Fruit fly (Drosophila melanogaster) whole organism, embryonic: ENCODE measurements around the gene Grip84.

Source experiments
- Adf1 ChIP-seq: fragments of 200-800 bp; sonication (Bioruptor generic); IDR thresholded peaks from 2 replicates; pipeline ENCODE4 v1.3.6; 2022; ENCODE audit warnings: missing biosample characterization, missing genetic modification characterization
- Bteb2 ChIP-seq: fragments of 200-800 bp; sonication (Bioruptor generic); optimal IDR thresholded peaks from 2 replicates; lab custom pipeline; 2016; ENCODE audit warnings: missing biosample characterization, missing genetic modification characterization
- CG11093 ChIP-seq: fragments of 200-800 bp; sonication (Bioruptor generic); IDR thresholded peaks from 3 replicates; pipeline ENCODE4 v1.3.6; 2022; ENCODE audit warnings: missing biosample characterization, missing genetic modification characterization
- CG12071 ChIP-seq: fragments of 200-800 bp; sonication (Bioruptor generic); optimal IDR thresholded peaks from 3 replicates; lab custom pipeline; 2018; ENCODE audit warnings: missing biosample characterization, mild to moderate bottlenecking, missing genetic modification characterization
- CG1529 ChIP-seq: fragments of 200-800 bp; sonication (Bioruptor generic); optimal IDR thresholded peaks from 3 replicates; lab custom pipeline; 2018; ENCODE audit warnings: missing biosample characterization, missing genetic modification characterization
- CG1792 ChIP-seq: fragments of 200-800 bp; sonication (Bioruptor generic); optimal IDR thresholded peaks from 2 replicates; lab custom pipeline; 2016; ENCODE audit warnings: missing biosample characterization, missing genetic modification characterization
- CG2120 ChIP-seq: fragments of 200-800 bp; sonication (Bioruptor generic); optimal IDR thresholded peaks from 3 replicates; lab custom pipeline; 2016; ENCODE audit warnings: missing biosample characterization, missing genetic modification characterization
- CG2129 ChIP-seq: fragments of 200-800 bp; sonication (Bioruptor generic); IDR thresholded peaks from 2 replicates; pipeline ENCODE4 v1.3.6; 2022; ENCODE audit warnings: missing biosample characterization, missing genetic modification characterization; ENCODE audit not compliant: partially characterized antibody
- CG2202 ChIP-seq: fragments of 200-800 bp; sonication (Bioruptor generic); optimal IDR thresholded peaks from 2 replicates; lab custom pipeline; 2018; ENCODE audit warnings: missing biosample characterization, mild to moderate bottlenecking, missing genetic modification characterization
- CG2889 ChIP-seq: fragments of 200-800 bp; sonication (Bioruptor generic); IDR thresholded peaks from 3 replicates; pipeline ENCODE4 v1.3.6; 2022; ENCODE audit warnings: missing biosample characterization, missing genetic modification characterization
- CG30020 ChIP-seq: fragments of 200-800 bp; optimal IDR thresholded peaks from 2 replicates; lab custom pipeline; 2019; ENCODE audit warnings: missing biosample characterization, mild to moderate bottlenecking, missing genetic modification characterization, moderate library complexity
- CG3163 ChIP-seq: fragments of 200-800 bp; sonication (Bioruptor generic); optimal IDR thresholded peaks from 3 replicates; lab custom pipeline; 2016; ENCODE audit warnings: missing biosample characterization, missing genetic modification characterization
- CG4360 ChIP-seq: fragments of 200-800 bp; sonication (Bioruptor generic); IDR thresholded peaks from 2 replicates; pipeline ENCODE4 v1.3.6; 2022; ENCODE audit warnings: missing biosample characterization, missing genetic modification characterization
- CG6175 ChIP-seq: fragments of 200-800 bp; sonication (Bioruptor generic); IDR thresholded peaks from 3 replicates; pipeline ENCODE4 v1.3.6; 2022; ENCODE audit warnings: missing biosample characterization, missing genetic modification characterization
- CG7357 ChIP-seq: fragments of 200-800 bp; sonication (Bioruptor generic); IDR thresholded peaks from 3 replicates; pipeline ENCODE4 v1.3.6; 2022; ENCODE audit warnings: missing biosample characterization, missing genetic modification characterization
- CG8388 ChIP-seq: fragments of 200-800 bp; sonication (Bioruptor generic); optimal IDR thresholded peaks from 2 replicates; lab custom pipeline; 2019; ENCODE audit warnings: missing biosample characterization, mild to moderate bottlenecking, missing genetic modification characterization, moderate library complexity
- CG8944 ChIP-seq: fragments of 200-800 bp; sonication (Bioruptor generic); optimal IDR thresholded peaks from 3 replicates; lab custom pipeline; 2016; ENCODE audit warnings: missing biosample characterization, missing genetic modification characterization
- CG9727 ChIP-seq: fragments of 200-800 bp; sonication (Bioruptor generic); optimal IDR thresholded peaks from 3 replicates; lab custom pipeline; 2017; ENCODE audit warnings: missing biosample characterization, mild to moderate bottlenecking, missing genetic modification characterization
- Camta ChIP-seq: fragments of 200-800 bp; sonication (Bioruptor generic); optimal IDR thresholded peaks from 2 replicates; lab custom pipeline; 2016; ENCODE audit warnings: missing biosample characterization, missing genetic modification characterization
- D ChIP-seq, 2 experiments: fragments of 200-800 bp in 1 of 2; fragments of >200 bp in 1 of 2; sonication (Bioruptor generic) in 1 of 2; optimal IDR thresholded peaks; 2 replicates in 1 of 2; 3 replicates in 1 of 2; lab custom pipeline; 2017; ENCODE audit warnings: mild to moderate bottlenecking in 1 of 2, missing biosample characterization in 1 of 2, missing genetic modification characterization in 1 of 2, missing genetic modification reagents in 1 of 2
- Doc3 ChIP-seq: fragments of 200-800 bp; sonication (Bioruptor generic); IDR thresholded peaks from 3 replicates; pipeline ENCODE4 v1.3.6; 2022; ENCODE audit warnings: missing biosample characterization, missing genetic modification characterization; ENCODE audit not compliant: partially characterized antibody
- E2f2 ChIP-seq: fragments of 200-800 bp; sonication (Bioruptor generic); IDR thresholded peaks from 2 replicates; pipeline ENCODE4 v1.3.6; 2022; ENCODE audit warnings: missing biosample characterization, missing genetic modification characterization
- Eip74EF ChIP-seq, 2 experiments: fragments of 200-800 bp in 1 of 2; fragments of >200 bp in 1 of 2; sonication (Bioruptor generic) in 1 of 2; optimal IDR thresholded peaks; 2 replicates each; lab custom pipeline; 2017 to 2019; ENCODE audit warnings: missing biosample characterization in 2 of 2, missing genetic modification characterization in 2 of 2, mild to moderate bottlenecking in 1 of 2, moderate library complexity in 1 of 2
- Ets65A ChIP-seq: fragments of 200-800 bp; sonication (Bioruptor generic); peaks from one replicate; lab custom pipeline; 2016; ENCODE audit warnings: missing biosample characterization, missing genetic modification characterization
- Fer1 ChIP-seq: fragments of 200-800 bp; sonication (Bioruptor generic); optimal IDR thresholded peaks from 2 replicates; lab custom pipeline; 2017; ENCODE audit warnings: missing biosample characterization, mild to moderate bottlenecking, missing genetic modification characterization
- Fer2 ChIP-seq: fragments of 200-800 bp; sonication (Bioruptor generic); optimal IDR thresholded peaks from 2 replicates; lab custom pipeline; 2018; ENCODE audit warnings: missing biosample characterization, mild to moderate bottlenecking, missing genetic modification characterization, moderate library complexity
- HHEX ChIP-seq: fragments of 200-800 bp; sonication (Bioruptor generic); optimal IDR thresholded peaks from 3 replicates; lab custom pipeline; 2017; ENCODE audit warnings: missing biosample characterization, mild to moderate bottlenecking, missing genetic modification characterization, missing genetic modification reagents
- HLH3B ChIP-seq: fragments of 200-800 bp; sonication (Bioruptor generic); IDR thresholded peaks from 2 replicates; pipeline ENCODE4 v1.3.6; 2022; ENCODE audit warnings: missing biosample characterization, missing genetic modification characterization
- HmgD ChIP-seq: fragments of 200-800 bp; sonication (Bioruptor generic); optimal IDR thresholded peaks from 3 replicates; lab custom pipeline; 2016; ENCODE audit warnings: missing biosample characterization, missing genetic modification characterization
- Hmx ChIP-seq: fragments of 200-800 bp; sonication (Bioruptor generic); optimal IDR thresholded peaks from 2 replicates; lab custom pipeline; 2016; ENCODE audit warnings: missing biosample characterization, missing genetic modification characterization
- MESR4 ChIP-seq: fragments of 200-800 bp; sonication (Bioruptor generic); optimal IDR thresholded peaks from 2 replicates; lab custom pipeline; 2018; ENCODE audit warnings: missing biosample characterization, mild to moderate bottlenecking, missing genetic modification characterization, moderate library complexity
- MTF-1 ChIP-seq: fragments of 200-800 bp; sonication (Bioruptor generic); optimal IDR thresholded peaks from 2 replicates; lab custom pipeline; 2018; ENCODE audit warnings: missing biosample characterization, mild to moderate bottlenecking, missing genetic modification characterization, borderline replicate concordance
- Nf-YC ChIP-seq: fragments of 200-800 bp; optimal IDR thresholded peaks from 3 replicates; lab custom pipeline; 2019; ENCODE audit warnings: missing biosample characterization, mild to moderate bottlenecking, missing genetic modification characterization, moderate library complexity
- Pdp1 ChIP-seq, 2 experiments: fragments of 200-800 bp; sonication (Bioruptor generic); optimal IDR thresholded peaks; 3 replicates each; lab custom pipeline; 2016; ENCODE audit warnings: missing biosample characterization in 2 of 2, missing genetic modification characterization in 2 of 2, mild to moderate bottlenecking in 1 of 2, moderate library complexity in 1 of 2
- Side ChIP-seq: fragments of 200-800 bp; sonication (Bioruptor generic); optimal IDR thresholded peaks from 2 replicates; lab custom pipeline; 2016; ENCODE audit warnings: missing biosample characterization, missing genetic modification characterization
- Sin3A ChIP-seq: fragments of >200 bp; optimal IDR thresholded peaks from 2 replicates; lab custom pipeline; 2018
- Sox102F ChIP-seq: fragments of 200-800 bp; sonication (Bioruptor generic); optimal IDR thresholded peaks from 2 replicates; lab custom pipeline; 2018; ENCODE audit warnings: missing biosample characterization, mild to moderate bottlenecking, missing genetic modification characterization, moderate library complexity
- Usf ChIP-seq: fragments of 200-800 bp; sonication (Bioruptor generic); optimal IDR thresholded peaks from 2 replicates; lab custom pipeline; 2017; ENCODE audit warnings: missing genotype, missing biosample characterization, missing genetic modification characterization
- ato ChIP-seq: fragments of 200-800 bp; sonication (Bioruptor generic); IDR thresholded peaks from 2 replicates; pipeline ENCODE4 v1.3.6; 2022; ENCODE audit warnings: missing biosample characterization, missing genetic modification characterization; ENCODE audit not compliant: partially characterized antibody
- bab2 ChIP-seq: fragments of 200-800 bp; sonication (Bioruptor generic); optimal IDR thresholded peaks from 2 replicates; lab custom pipeline; 2016; ENCODE audit warnings: missing biosample characterization, missing genetic modification characterization
- crol ChIP-seq: fragments of 200-800 bp; sonication (Bioruptor generic); IDR thresholded peaks from 2 replicates; pipeline ENCODE4 v1.3.6; 2022; ENCODE audit warnings: missing biosample characterization, missing genetic modification characterization
- crp ChIP-seq, 2 experiments: fragments of 200-800 bp; sonication (Bioruptor generic); optimal IDR thresholded peaks; 2 replicates in 1 of 2; 3 replicates in 1 of 2; lab custom pipeline; 2017; ENCODE audit warnings: missing biosample characterization in 2 of 2, missing genetic modification characterization in 2 of 2, mild to moderate bottlenecking in 1 of 2, moderate library complexity in 1 of 2
- ind ChIP-seq: fragments of 200-800 bp; sonication (Bioruptor generic); optimal IDR thresholded peaks from 3 replicates; lab custom pipeline; 2016; ENCODE audit warnings: missing biosample characterization, missing genetic modification characterization
- jing ChIP-seq: fragments of 200-800 bp; sonication (Bioruptor generic); optimal IDR thresholded peaks from 2 replicates; lab custom pipeline; 2018; ENCODE audit warnings: missing biosample characterization, mild to moderate bottlenecking, missing genetic modification characterization
- mirr ChIP-seq: fragments of 200-800 bp; sonication (Bioruptor generic); optimal IDR thresholded peaks from 3 replicates; lab custom pipeline; 2018; ENCODE audit warnings: missing biosample characterization, mild to moderate bottlenecking, missing genetic modification characterization
- nmo ChIP-seq: fragments of 200-800 bp; sonication (Bioruptor generic); optimal IDR thresholded peaks from 2 replicates; lab custom pipeline; 2018; ENCODE audit warnings: missing biosample characterization, mild to moderate bottlenecking, missing genetic modification characterization, moderate library complexity
- pros ChIP-seq: fragments of 200-800 bp; sonication (Bioruptor generic); optimal IDR thresholded peaks from 3 replicates; lab custom pipeline; 2019; ENCODE audit warnings: missing biosample characterization, mild to moderate bottlenecking, missing genetic modification characterization, moderate library complexity
- ro ChIP-seq: fragments of 200-800 bp; sonication (Bioruptor generic); IDR thresholded peaks from 2 replicates; pipeline ENCODE4 v1.3.6; 2022; ENCODE audit warnings: missing biosample characterization, missing genetic modification characterization
- slp2 ChIP-seq: fragments of 200-800 bp; sonication (Bioruptor generic); optimal IDR thresholded peaks from 2 replicates; lab custom pipeline; 2016; ENCODE audit warnings: missing biosample characterization, missing genetic modification characterization
- zen ChIP-seq: fragments of 200-800 bp; sonication (Bioruptor generic); optimal IDR thresholded peaks from 3 replicates; lab custom pipeline; 2018; ENCODE audit warnings: missing biosample characterization, mild to moderate bottlenecking, missing genetic modification characterization, moderate library complexity

The Grip84 gene

dm6 chrX:19603953-19604352 lies 38.4 kb upstream of the Grip84 start (continued):
- TF ChIP-seq Pdp1 (GFP tag; optimal IDR thresholded peaks at IDR 0.05; lab: Kevin White, UChicago) = peak; percentile 64 to 78
- TF ChIP-seq Sin3A (lab: Kevin White, UChicago) = no peak
- no peak for TF ChIP-seq MESR4 (GFP tag; lab: Kevin White, UChicago)
- no peak for TF ChIP-seq CG2129 (GFP tag; lab: Robert Waterston, UW)
- no peak for TF ChIP-seq crp (GFP tag; optimal IDR thresholded peaks at IDR 0.05; lab: Kevin White, UChicago)
- TF ChIP-seq CG9727 = peak; percentile 80
- no peak for TF ChIP-seq HmgD (GFP tag; lab: Kevin White, UChicago)
- TF ChIP-seq CG2120 = peak; percentile 80
- peak; percentile 77 for TF ChIP-seq CG12071 (GFP tag; lab: Kevin White, UChicago)
- peak; percentile 78 for TF ChIP-seq HHEX (GFP tag; lab: Kevin White, UChicago)
- peak; percentile 74 for TF ChIP-seq CG6175
- TF ChIP-seq CG11093 (GFP tag; lab: Robert Waterston, UW) = 0 out of 3 replicates have a peak, but pooled peaks have one; percentile 43
- peak; percentile 76 for TF ChIP-seq ind (GFP tag; lab: Kevin White, UChicago)
- no peak for TF ChIP-seq pros (GFP tag; lab: Kevin White, UChicago)
- TF ChIP-seq slp2 (GFP tag; lab: Kevin White, UChicago) = peak; percentile 42
- TF ChIP-seq ro = no peak
- no peak for TF ChIP-seq CG4360 (GFP tag; lab: Robert Waterston, UW)
- peak; percentile 39 for TF ChIP-seq CG1792
- TF ChIP-seq Bteb2 (GFP tag; lab: Kevin White, UChicago) = peak; percentile 8
- TF ChIP-seq Adf1 (GFP tag; lab: Robert Waterston, UW) = peak; percentile 56; the same call in 1 of the 2 replicates
- TF ChIP-seq zen (tag; lab: Kevin White, UChicago) = peak; percentile 77
- TF ChIP-seq HLH3B (GFP tag; lab: Robert Waterston, UW) = peak; percentile 74
- TF ChIP-seq Usf = no peak
- no peak for TF ChIP-seq ato (GFP tag; lab: Robert Waterston, UW)
- TF ChIP-seq CG7357 (GFP tag; lab: Robert Waterston, UW) = peak; percentile 56; the same call in 1 of the 3 replicates
- TF ChIP-seq Doc3 = no peak
- peak; percentile 43 for TF ChIP-seq bab2 (GFP tag; lab: Kevin White, UChicago)
- TF ChIP-seq CG2202 (tag; lab: Kevin White, UChicago) = peak; percentile 29
- TF ChIP-seq Sox102F (GFP tag; lab: Kevin White, UChicago) = peak; percentile 78
- peak; percentile 52 for TF ChIP-seq mirr
- peak; percentile 39 for TF ChIP-seq jing
- TF ChIP-seq nmo (GFP tag; lab: Kevin White, UChicago) = peak; percentile 79
- peak; percentile 77 for TF ChIP-seq Fer1 (GFP tag; lab: Kevin White, UChicago)
- peak; percentile 73 for TF ChIP-seq CG2889 (GFP tag; lab: Robert Waterston, UW)
- TF ChIP-seq Fer2 (tag; lab: Kevin White, UChicago) = peak; percentile 24
- peak; percentile 33 for TF ChIP-seq Side (GFP tag; lab: Kevin White, UChicago)
- peak in 1 of 2 experiments; percentile 55 for TF ChIP-seq Eip74EF (GFP tag; optimal IDR thresholded peaks at IDR 0.05; lab: Kevin White, UChicago)
- TF ChIP-seq D (optimal IDR thresholded peaks at IDR 0.05; lab: Kevin White, UChicago) = no peak
- peak; percentile 62 for TF ChIP-seq D (GFP tag; optimal IDR thresholded peaks at IDR 0.05; lab: Kevin White, UChicago)
- TF ChIP-seq Camta (GFP tag; lab: Kevin White, UChicago) = peak; percentile 58
- TF ChIP-seq CG8388 (GFP tag; lab: Kevin White, UChicago) = peak; percentile 56
- TF ChIP-seq E2f2 (GFP tag; lab: Robert Waterston, UW) = peak; percentile 63
- no peak for TF ChIP-seq CG3163
- TF ChIP-seq CG8944 (GFP tag; lab: Kevin White, UChicago) = peak; percentile 32
- TF ChIP-seq CG1529 (GFP tag; lab: Kevin White, UChicago) = peak; percentile 18
- TF ChIP-seq MTF-1 (GFP tag; lab: Kevin White, UChicago) = peak; percentile 50
- TF ChIP-seq Ets65A (GFP tag; lab: Kevin White, UChicago) = peak; percentile 94
- peak; percentile 64 for TF ChIP-seq Nf-YC (tag; lab: Kevin White, UChicago)
- no peak for TF ChIP-seq crol (GFP tag; lab: Robert Waterston, UW)
- TF ChIP-seq CG30020 (tag; lab: Kevin White, UChicago) = peak; percentile 6
- no peak for TF ChIP-seq Hmx
